Worm (Caenorhabditis elegans) whole organism, L2 larva: Measurements from ENCODE around the gene D1014.13.

Source experiments
- C34F6.9 ChIP-seq: fragments of 150-350 bp; optimal IDR thresholded peaks from 2 replicates; lab custom pipeline; 2014; ENCODE audit warnings: missing biosample characterization, missing genetic modification characterization
- R02D3.7 ChIP-seq: fragments of 150-350 bp; optimal IDR thresholded peaks from 2 replicates; lab custom pipeline; 2014; ENCODE audit warnings: missing biosample characterization, missing genetic modification characterization
- Y55F3AM.14 ChIP-seq: fragments of 200-800 bp; sonication (Bioruptor generic); optimal IDR thresholded peaks from 2 replicates; lab custom pipeline; 2018; ENCODE audit warnings: mild to moderate bottlenecking, missing genetic modification characterization, missing compliant biosample characterization
- alr-1 ChIP-seq: fragments of 150-350 bp; optimal IDR thresholded peaks from 2 replicates; lab custom pipeline; 2014; ENCODE audit warnings: missing biosample characterization, missing genetic modification characterization
- aly-2 ChIP-seq: fragments of 150-350 bp; optimal IDR thresholded peaks from 2 replicates; lab custom pipeline; 2014; ENCODE audit warnings: missing biosample characterization, missing genetic modification characterization
- ama-1 ChIP-seq: fragments of 150-350 bp; optimal IDR thresholded peaks from 2 replicates; lab custom pipeline; 2018; ENCODE audit warnings: inconsistent platforms
- blmp-1 ChIP-seq: sonication (generic microtip); optimal IDR thresholded peaks from 2 replicates; lab custom pipeline; 2017; ENCODE audit warnings: missing genetic modification characterization, mild to moderate bottlenecking, missing compliant biosample characterization, antibody characterized with exemption, moderate library complexity; ENCODE audit not compliant: insufficient read depth
- ceh-82 ChIP-seq: fragments of 150-350 bp; optimal IDR thresholded peaks from 2 replicates; lab custom pipeline; 2014; ENCODE audit warnings: missing biosample characterization, missing genetic modification characterization
- crh-2 ChIP-seq: sonication (generic microtip); optimal IDR thresholded peaks from 2 replicates; lab custom pipeline; 2017; ENCODE audit warnings: missing biosample characterization, missing genetic modification characterization
- egl-27 ChIP-seq: sonication (generic microtip); optimal IDR thresholded peaks from 3 replicates; lab custom pipeline; 2017; ENCODE audit warnings: missing biosample characterization, missing genetic modification reagents, missing genetic modification characterization
- elt-1 ChIP-seq: fragments of 150-350 bp; optimal IDR thresholded peaks from 2 replicates; lab custom pipeline; 2014; ENCODE audit warnings: missing biosample characterization, missing genetic modification characterization
- elt-3 ChIP-seq: sonication (generic microtip); optimal IDR thresholded peaks from 2 replicates; lab custom pipeline; 2017; ENCODE audit warnings: missing biosample characterization, missing genetic modification characterization
- lin-39 ChIP-seq: fragments of 150-350 bp; optimal IDR thresholded peaks from 2 replicates; lab custom pipeline; 2014; ENCODE audit warnings: missing biosample characterization, missing genetic modification reagents, missing genetic modification characterization
- lsy-2 ChIP-seq, 2 experiments: fragments of 150-350 bp in 1 of 2; sonication (generic microtip) in 1 of 2; optimal IDR thresholded peaks; 2 replicates each; lab custom pipeline; 2014 to 2017; ENCODE audit warnings: missing biosample characterization in 2 of 2, missing genetic modification characterization in 2 of 2
- mbf-1 ChIP-seq: sonication (generic microtip); optimal IDR thresholded peaks from 2 replicates; lab custom pipeline; 2017; ENCODE audit warnings: missing biosample characterization, missing genetic modification characterization
- nhr-10 ChIP-seq: sonication (generic microtip); optimal IDR thresholded peaks from 2 replicates; lab custom pipeline; 2017; ENCODE audit warnings: missing biosample characterization, missing genetic modification characterization
- nhr-11 ChIP-seq: fragments of 150-350 bp; optimal IDR thresholded peaks from 2 replicates; lab custom pipeline; 2014; ENCODE audit warnings: missing biosample characterization, missing genetic modification characterization
- nhr-12 ChIP-seq: fragments of 150-350 bp; optimal IDR thresholded peaks from 2 replicates; lab custom pipeline; 2014; ENCODE audit warnings: missing biosample characterization, missing genetic modification characterization
- nhr-129 ChIP-seq: fragments of 150-350 bp; optimal IDR thresholded peaks from 2 replicates; lab custom pipeline; 2014; ENCODE audit warnings: missing biosample characterization, missing genetic modification characterization
- nhr-21 ChIP-seq: fragments of 150-350 bp; optimal IDR thresholded peaks from 2 replicates; lab custom pipeline; 2014; ENCODE audit warnings: missing biosample characterization, missing genetic modification characterization
- nhr-6 ChIP-seq: fragments of 150-350 bp; optimal IDR thresholded peaks from 2 replicates; lab custom pipeline; 2014; ENCODE audit warnings: missing biosample characterization, missing genetic modification characterization
- nhr-77 ChIP-seq: fragments of 150-350 bp; optimal IDR thresholded peaks from 2 replicates; lab custom pipeline; 2014; ENCODE audit warnings: missing biosample characterization, missing genetic modification characterization
- peb-1 ChIP-seq: fragments of 150-350 bp; optimal IDR thresholded peaks from 2 replicates; lab custom pipeline; 2014; ENCODE audit warnings: missing biosample characterization, missing genetic modification characterization
- sem-4 ChIP-seq: fragments of 150-350 bp; optimal IDR thresholded peaks from 2 replicates; lab custom pipeline; 2014; ENCODE audit warnings: missing biosample characterization, missing genetic modification reagents, missing genetic modification characterization
- sma-9 ChIP-seq, 2 experiments: fragments of 150-350 bp in 1 of 2; sonication (generic microtip) in 1 of 2; optimal IDR thresholded peaks; 2 replicates each; lab custom pipeline; 2014 to 2016; ENCODE audit warnings: missing genetic modification characterization in 2 of 2, mild to moderate bottlenecking in 1 of 2, missing biosample characterization in 1 of 2, missing compliant biosample characterization in 1 of 2, missing genetic modification reagents in 1 of 2, moderate library complexity in 1 of 2
- snpc-4 ChIP-seq: fragments of 150-350 bp; optimal IDR thresholded peaks from 2 replicates; lab custom pipeline; 2014; ENCODE audit warnings: missing biosample characterization, missing genetic modification characterization
- unc-39 ChIP-seq: fragments of 150-350 bp; optimal IDR thresholded peaks from 2 replicates; lab custom pipeline; 2014; ENCODE audit warnings: missing biosample characterization, missing genetic modification characterization
- unc-55 ChIP-seq: fragments of 150-350 bp; sonication (generic microtip); optimal IDR thresholded peaks from 3 replicates; lab custom pipeline; 2014; ENCODE audit warnings: missing biosample characterization, missing genetic modification reagents, missing genetic modification characterization
- zag-1 ChIP-seq: fragments of 150-350 bp; optimal IDR thresholded peaks from 2 replicates; lab custom pipeline; 2014; ENCODE audit warnings: missing biosample characterization, missing genetic modification characterization
- ztf-1 ChIP-seq: fragments of 200-800 bp; sonication (Bioruptor generic); conservative IDR thresholded peaks from 2 replicates; pipeline ENCODE4 v1.3.6; 2022; ENCODE audit warnings: missing genetic modification characterization, missing compliant biosample characterization
- ztf-11 ChIP-seq: sonication (generic microtip); optimal IDR thresholded peaks from 2 replicates; lab custom pipeline; 2017; ENCODE audit warnings: missing biosample characterization, missing genetic modification characterization
- ztf-4 ChIP-seq: fragments of 150-350 bp; optimal IDR thresholded peaks from 2 replicates; lab custom pipeline; 2014; ENCODE audit warnings: missing biosample characterization, missing genetic modification characterization

Gene D1014.13

DNA sequence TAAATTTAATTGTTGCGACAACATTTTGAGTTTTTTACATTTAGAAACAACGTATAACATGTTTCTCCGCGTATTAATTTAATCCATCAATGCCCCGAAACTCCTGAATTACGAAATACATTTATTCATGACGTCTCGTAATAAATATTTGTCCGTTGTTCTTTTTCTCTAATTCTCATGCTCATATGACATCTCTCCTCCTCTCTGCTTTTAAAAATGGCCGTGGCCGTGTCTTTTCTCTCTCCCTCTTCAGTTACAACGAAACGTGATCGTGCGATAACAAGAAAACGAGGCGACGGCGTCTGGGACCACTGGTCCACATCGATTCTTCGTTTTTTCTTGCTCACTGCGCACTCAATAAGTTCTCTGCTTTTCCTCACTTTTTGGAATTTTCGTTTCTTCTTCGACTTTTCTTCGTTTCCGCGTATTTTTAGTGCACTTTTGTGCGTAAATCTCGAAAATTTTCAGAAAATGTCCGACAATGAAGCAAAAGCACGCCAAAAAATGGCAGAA is 15.2 kb upstream of the D1014.13 start, which contains the start of gene snap-1 (continued):
- TF ChIP-seq elt-1: no peak
- peak; percentile 16 for TF ChIP-seq nhr-21 (tag; lab: Kevin White, UChicago)
- TF ChIP-seq R02D3.7: no peak

DNA sequence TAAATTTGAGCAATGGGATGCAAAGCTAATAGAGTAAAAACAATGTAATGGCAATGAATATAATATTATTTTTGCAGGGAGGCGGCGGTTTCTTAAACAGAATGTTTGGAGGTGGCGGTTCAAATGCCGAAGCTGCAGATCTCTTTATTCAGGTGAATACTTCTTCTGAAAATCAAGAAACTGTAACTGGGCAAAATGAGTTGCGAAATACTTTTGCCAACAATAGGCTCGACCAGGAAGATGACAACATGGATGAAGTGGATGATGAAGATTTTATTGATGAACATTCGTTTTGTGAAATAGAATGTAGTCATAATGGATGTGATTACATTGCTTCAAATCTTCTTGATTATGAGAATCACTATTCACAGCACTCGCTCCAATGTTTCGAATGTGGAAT is 14.6 kb upstream of the D1014.13 start:
- TF ChIP-seq peb-1 (tag; lab: Kevin White, UChicago) (no peak), C34F6.9 (tag; lab: Kevin White, UChicago) (no peak), ztf-11 (tag; lab: Kevin White, UChicago) (no peak), egl-27 (tag; lab: Kevin White, UChicago) (no peak), lsy-2 (tag; optimal IDR thresholded peaks at IDR 0.05; lab: Kevin White, UChicago) (no peak), blmp-1 (no peak), nhr-12 (tag; lab: Kevin White, UChicago) (no peak), nhr-77 (tag; lab: Kevin White, UChicago) (no peak), snpc-4 (no peak), zag-1 (tag; lab: Kevin White, UChicago) (no peak), unc-55 (GFP tag; lab: Kevin White, UChicago) (no peak)

- TF ChIP-seq blmp-1 (no peak), ama-1 (lab: Kevin White, UChicago) (peak; percentile 25)
These were observed 13.8 kb upstream of the D1014.13 start for ce11 chrV:8131628-8132027.

DNA sequence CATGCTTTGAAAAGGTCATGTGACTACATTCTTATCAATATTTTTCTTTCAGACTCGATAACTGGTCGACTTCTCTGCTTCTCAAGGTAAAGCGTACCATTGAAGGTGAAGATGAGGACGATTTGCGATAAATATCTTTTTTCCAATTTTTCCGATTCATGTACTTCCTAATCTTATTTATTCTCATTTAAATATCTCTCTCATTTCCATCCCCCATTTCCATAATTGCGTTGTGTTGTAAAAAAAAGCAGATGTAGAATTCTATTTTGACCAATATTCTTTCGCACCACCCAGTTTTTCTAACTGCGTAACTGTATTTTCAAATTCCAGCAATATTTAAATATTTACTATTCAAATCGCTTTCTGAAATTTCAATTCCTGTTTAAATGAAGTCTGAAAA is 12.5 kb upstream of the D1014.13 start, which contains the start of gene D1014.4:
D1014.4 (plus strand) TSS at position 301 of the 400 bp plus-strand sequence.
- TF ChIP-seq C34F6.9 (tag; lab: Kevin White, UChicago): no peak
- TF ChIP-seq snpc-4: no peak
- no peak for TF ChIP-seq mbf-1 (tag; lab: Kevin White, UChicago)
- no peak for TF ChIP-seq sem-4 (tag; lab: Kevin White, UChicago)
- TF ChIP-seq sma-9 (GFP tag; optimal IDR thresholded peaks at IDR 0.05; lab: Kevin White, UChicago): no peak
- no peak for TF ChIP-seq sma-9 (tag; optimal IDR thresholded peaks at IDR 0.05; lab: Kevin White, UChicago)
- no peak for TF ChIP-seq elt-3 (tag; lab: Kevin White, UChicago)
- TF ChIP-seq nhr-21 (tag; lab: Kevin White, UChicago): no peak
- no peak for TF ChIP-seq nhr-129
- TF ChIP-seq alr-1: no peak
- TF ChIP-seq ztf-11 (tag; lab: Kevin White, UChicago): no peak
- no peak for TF ChIP-seq nhr-77 (tag; lab: Kevin White, UChicago)

DNA sequence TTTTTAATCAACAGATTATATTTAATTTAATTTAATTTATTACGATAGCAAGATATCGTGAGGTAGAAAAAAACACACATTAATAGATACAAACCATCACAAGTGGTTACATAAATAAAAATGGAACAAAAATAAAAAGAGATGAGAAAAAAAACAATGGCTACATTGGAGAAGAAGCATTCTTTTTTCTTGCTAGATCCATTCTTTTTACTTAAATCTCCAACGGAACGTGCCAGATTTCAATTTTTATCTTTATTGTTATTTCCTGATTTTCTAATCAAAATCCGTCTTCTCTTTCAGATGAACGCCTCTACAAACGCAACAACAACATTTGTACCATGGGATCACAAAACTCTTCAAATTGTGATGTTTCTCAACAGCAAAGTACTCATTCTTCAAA is 1.8 kb upstream of the D1014.13 start, which contains the start of gene D1014.2:
D1014.2 (plus strand) TSS at position 301 of the 400 bp plus-strand sequence.
- TF ChIP-seq peb-1 (tag; lab: Kevin White, UChicago): no peak
- no peak for TF ChIP-seq nhr-10 (tag; lab: Kevin White, UChicago)
- no peak for TF ChIP-seq nhr-11 (tag; lab: Kevin White, UChicago)

DNA sequence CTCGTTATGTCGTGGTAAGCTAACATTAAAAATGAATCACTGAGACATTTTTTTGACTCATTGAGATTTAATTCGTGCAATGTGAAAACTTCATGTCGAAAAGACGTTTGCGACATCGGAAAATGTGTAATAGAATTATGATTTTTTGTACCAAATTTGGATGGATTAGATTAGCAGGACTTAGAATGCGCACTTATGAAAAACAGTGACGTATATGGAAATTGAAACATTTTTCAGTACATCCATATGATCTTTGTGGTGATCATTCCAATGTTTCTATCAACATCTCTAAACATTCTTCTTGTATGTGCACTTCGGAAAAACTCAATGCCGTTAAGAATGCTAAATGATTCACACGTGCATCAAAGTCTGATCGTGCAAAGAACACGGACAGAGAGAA is 914 bp upstream of the D1014.13 start:
- TF ChIP-seq aly-2: no peak
- no peak for TF ChIP-seq crh-2 (tag; lab: Kevin White, UChicago)
- TF ChIP-seq elt-3 (tag; lab: Kevin White, UChicago): no peak
- TF ChIP-seq ceh-82 (tag; lab: Kevin White, UChicago): no peak
- TF ChIP-seq ztf-1: no peak
- TF ChIP-seq unc-55 (GFP tag; lab: Kevin White, UChicago): no peak
- no peak for TF ChIP-seq Y55F3AM.14 (GFP tag; lab: Kevin White, UChicago)
- TF ChIP-seq nhr-21 (tag; lab: Kevin White, UChicago): no peak
- no peak for TF ChIP-seq ztf-4 (tag; lab: Kevin White, UChicago)
- TF ChIP-seq lin-39 (tag; lab: Kevin White, UChicago): no peak
- no peak for TF ChIP-seq unc-39 (tag; lab: Kevin White, UChicago)
- no peak for TF ChIP-seq sem-4 (tag; lab: Kevin White, UChicago)
- no peak for TF ChIP-seq mbf-1 (tag; lab: Kevin White, UChicago)
- no peak for TF ChIP-seq nhr-6 (tag; lab: Kevin White, UChicago)
